Worm (Caenorhabditis elegans) whole organism, L4 larva: ENCODE measurements around the gene fbxb-108.

ENCODE experiments used
- T20F7.1 ChIP-seq: fragments of 200-800 bp; sonication (Bioruptor generic); optimal IDR thresholded peaks from 2 replicates; lab custom pipeline; 2018; ENCODE audit warnings: mild to moderate bottlenecking, missing genetic modification characterization, missing compliant biosample characterization
- aly-2 ChIP-seq: sonication (generic microtip); optimal IDR thresholded peaks from 2 replicates; lab custom pipeline; 2018; ENCODE audit warnings: missing biosample characterization, missing genetic modification characterization
- ama-1 ChIP-seq: fragments of 150-350 bp; optimal IDR thresholded peaks from 2 replicates; lab custom pipeline; 2014; ENCODE audit warnings: inconsistent platforms, mixed read lengths
- egl-27 ChIP-seq: sonication (generic microtip); optimal IDR thresholded peaks from 3 replicates; lab custom pipeline; 2017; ENCODE audit warnings: missing biosample characterization, missing genetic modification reagents, missing genetic modification characterization
- jun-1 ChIP-seq: fragments of 150-350 bp; optimal IDR thresholded peaks from 2 replicates; lab custom pipeline; 2014; ENCODE audit warnings: missing biosample characterization, missing genetic modification reagents, missing genetic modification characterization
- lir-3 ChIP-seq: sonication (generic microtip); optimal IDR thresholded peaks from 2 replicates; lab custom pipeline; 2016; ENCODE audit warnings: mild to moderate bottlenecking, missing genetic modification characterization, missing compliant biosample characterization
- nhr-237 ChIP-seq: sonication (generic microtip); optimal IDR thresholded peaks from 2 replicates; lab custom pipeline; 2017; ENCODE audit warnings: missing biosample characterization, missing genetic modification characterization
- snpc-4 ChIP-seq: fragments of 150-350 bp; optimal IDR thresholded peaks from 2 replicates; lab custom pipeline; 2014; ENCODE audit warnings: missing biosample characterization, missing genetic modification characterization
- tag-97 ChIP-seq: fragments of 200-800 bp; sonication (Bioruptor generic); IDR thresholded peaks from 2 replicates; pipeline ENCODE4 v1.3.6; 2022; ENCODE audit warnings: missing genetic modification characterization, missing compliant biosample characterization
- zag-1 ChIP-seq: fragments of 150-350 bp; optimal IDR thresholded peaks from 2 replicates; lab custom pipeline; 2014; ENCODE audit warnings: missing biosample characterization, missing genetic modification characterization

- no peak for TF ChIP-seq tag-97 (GFP tag; lab: Robert Waterston, UW)
- TF ChIP-seq aly-2 (tag; lab: Kevin White, UChicago): no peak
- no peak for TF ChIP-seq ama-1 (lab: Kevin White, UChicago)
- TF ChIP-seq lir-3 (tag; lab: Kevin White, UChicago): no peak
- no peak for TF ChIP-seq nhr-237 (tag; lab: Kevin White, UChicago)
- no peak for TF ChIP-seq zag-1 (tag; lab: Kevin White, UChicago)
- no peak for TF ChIP-seq jun-1 (tag; lab: Kevin White, UChicago)
- TF ChIP-seq egl-27 (tag; lab: Kevin White, UChicago): no peak
- no peak for TF ChIP-seq T20F7.1
- no peak for TF ChIP-seq snpc-4 (tag; lab: Kevin White, UChicago)
These were observed 22.3 kb downstream of the fbxb-108 start, which contains the start of the genes F08D12.12 and srpa-72 for ce11 chrII:2787031-2787512.
